Fruit fly (Drosophila melanogaster): ENCODE measurements around the gene Pdzd8.

dm6 chrX:11905144-11905543 is 25.5 kb downstream of the Pdzd8 start, which contains the start of gene Upf1:
- no peak for TF ChIP-seq Snoo (tag; optimal IDR thresholded peaks at IDR 0.05)
- no peak for TF ChIP-seq CG12605 (GFP tag; IDR thresholded peaks at IDR 0.05)
- TF ChIP-seq CG10348 (GFP tag; IDR thresholded peaks at IDR 0.05): no peak
- TF ChIP-seq CG14655 (GFP tag; optimal IDR thresholded peaks at IDR 0.05): no peak
